Fruit fly (Drosophila melanogaster) whole organism, embryonic: ENCODE measurements around the gene CG5103.
A peak's percentile ranks its signal among the peaks of the same experiment; 100 is the strongest.

ENCODE experiments used
- Adf1 ChIP-seq: fragments of 200-800 bp; sonication (Bioruptor generic); IDR thresholded peaks from 2 replicates; pipeline ENCODE4 v1.3.6; 2022; ENCODE audit warnings: missing biosample characterization, missing genetic modification characterization
- CG10979 ChIP-seq: fragments of 200-800 bp; sonication (Bioruptor generic); optimal IDR thresholded peaks from 2 replicates; lab custom pipeline; 2018; ENCODE audit warnings: missing biosample characterization, mild to moderate bottlenecking, missing genetic modification characterization, moderate library complexity
- CG13775 ChIP-seq: fragments of 200-800 bp; sonication (Bioruptor generic); optimal IDR thresholded peaks from 3 replicates; lab custom pipeline; 2017; ENCODE audit warnings: missing biosample characterization, mild to moderate bottlenecking, missing genetic modification characterization
- CG17612 ChIP-seq: fragments of 200-800 bp; sonication (Bioruptor generic); IDR thresholded peaks from 2 replicates; pipeline ENCODE4 v1.3.6; 2022; ENCODE audit warnings: missing biosample characterization, missing genetic modification characterization
- CG18011 ChIP-seq: fragments of 200-800 bp; sonication (Bioruptor generic); optimal IDR thresholded peaks from 2 replicates; lab custom pipeline; 2017; ENCODE audit warnings: missing biosample characterization, missing genetic modification characterization, mild to moderate bottlenecking, moderate library complexity, missing genotype
- CG18476 ChIP-seq: fragments of 200-800 bp; sonication (Bioruptor generic); optimal IDR thresholded peaks from 2 replicates; lab custom pipeline; 2016; ENCODE audit warnings: missing biosample characterization, mild to moderate bottlenecking, missing genetic modification characterization
- CG2199 ChIP-seq: fragments of 200-800 bp; sonication (Bioruptor generic); IDR thresholded peaks from 3 replicates; pipeline ENCODE4 v1.3.6; 2022; ENCODE audit warnings: missing biosample characterization, missing genetic modification characterization
- CG2889 ChIP-seq: fragments of 200-800 bp; sonication (Bioruptor generic); IDR thresholded peaks from 3 replicates; pipeline ENCODE4 v1.3.6; 2022; ENCODE audit warnings: missing biosample characterization, missing genetic modification characterization
- CG30020 ChIP-seq: fragments of 200-800 bp; optimal IDR thresholded peaks from 2 replicates; lab custom pipeline; 2019; ENCODE audit warnings: missing biosample characterization, mild to moderate bottlenecking, missing genetic modification characterization, moderate library complexity
- CG31365 ChIP-seq: fragments of 200-800 bp; sonication (Bioruptor generic); optimal IDR thresholded peaks from 2 replicates; lab custom pipeline; 2018; ENCODE audit warnings: missing biosample characterization, mild to moderate bottlenecking, missing genetic modification characterization
- CG34224 ChIP-seq: fragments of 200-800 bp; sonication (Bioruptor generic); IDR thresholded peaks from 3 replicates; pipeline ENCODE4 v1.3.6; 2022; ENCODE audit warnings: missing biosample characterization, missing genetic modification characterization; ENCODE audit not compliant: partially characterized antibody
- CG34376 ChIP-seq: fragments of 200-800 bp; sonication (Bioruptor generic); optimal IDR thresholded peaks from 2 replicates; lab custom pipeline; 2018; ENCODE audit warnings: missing biosample characterization, mild to moderate bottlenecking, missing genetic modification characterization
- CG4360 ChIP-seq: fragments of 200-800 bp; sonication (Bioruptor generic); IDR thresholded peaks from 2 replicates; pipeline ENCODE4 v1.3.6; 2022; ENCODE audit warnings: missing biosample characterization, missing genetic modification characterization
- CG6175 ChIP-seq: fragments of 200-800 bp; sonication (Bioruptor generic); IDR thresholded peaks from 3 replicates; pipeline ENCODE4 v1.3.6; 2022; ENCODE audit warnings: missing biosample characterization, missing genetic modification characterization
- CG7271 ChIP-seq: fragments of 200-800 bp; sonication (Bioruptor generic); optimal IDR thresholded peaks from 2 replicates; lab custom pipeline; 2018; ENCODE audit warnings: missing biosample characterization, mild to moderate bottlenecking, missing genetic modification characterization, moderate library complexity
- CG8089 ChIP-seq: fragments of 200-800 bp; sonication (Bioruptor generic); optimal IDR thresholded peaks from 3 replicates; lab custom pipeline; 2016; ENCODE audit warnings: missing biosample characterization, missing genetic modification characterization
- CG8281 ChIP-seq: fragments of 200-800 bp; sonication (Bioruptor generic); optimal IDR thresholded peaks from 2 replicates; lab custom pipeline; 2018; ENCODE audit warnings: missing biosample characterization, mild to moderate bottlenecking, missing genetic modification characterization, moderate library complexity
- CG8290 ChIP-seq, 3 experiments: fragments of 200-800 bp; sonication (Bioruptor generic); optimal IDR thresholded peaks; 2 replicates each; lab custom pipeline; 2016 to 2019; ENCODE audit warnings: missing biosample characterization in 3 of 3, missing genetic modification characterization in 3 of 3, mild to moderate bottlenecking in 2 of 3, moderate library complexity in 1 of 3
- CG8478 ChIP-seq: fragments of >200 bp; optimal IDR thresholded peaks from 2 replicates; lab custom pipeline; 2018
- CG8765 ChIP-seq: fragments of 200-800 bp; sonication (Bioruptor generic); IDR thresholded peaks from 2 replicates; pipeline ENCODE4 v1.3.6; 2022; ENCODE audit warnings: missing biosample characterization, missing genetic modification characterization
- CG9727 ChIP-seq: fragments of 200-800 bp; sonication (Bioruptor generic); optimal IDR thresholded peaks from 3 replicates; lab custom pipeline; 2017; ENCODE audit warnings: missing biosample characterization, mild to moderate bottlenecking, missing genetic modification characterization
- CG9932 ChIP-seq: fragments of 200-800 bp; sonication (Bioruptor generic); IDR thresholded peaks from 2 replicates; pipeline ENCODE4 v1.3.6; 2022; ENCODE audit warnings: missing biosample characterization, missing genetic modification characterization
- Dp ChIP-seq: fragments of 200-800 bp; sonication (Bioruptor generic); optimal IDR thresholded peaks from 2 replicates; lab custom pipeline; 2018; ENCODE audit warnings: missing biosample characterization, mild to moderate bottlenecking, missing genetic modification characterization, moderate library complexity
- Drgx ChIP-seq: fragments of 200-800 bp; sonication (Bioruptor generic); IDR thresholded peaks from 2 replicates; pipeline ENCODE4 v1.3.6; 2022; ENCODE audit warnings: missing biosample characterization, missing genetic modification characterization
- Ets97D ChIP-seq: fragments of 200-800 bp; sonication (Bioruptor generic); optimal IDR thresholded peaks from 3 replicates; lab custom pipeline; 2016; ENCODE audit warnings: missing biosample characterization, missing genetic modification characterization
- H15 ChIP-seq: fragments of 200-800 bp; sonication (Bioruptor generic); IDR thresholded peaks from 3 replicates; pipeline ENCODE4 v1.3.6; 2022; ENCODE audit warnings: missing biosample characterization, missing genetic modification characterization
- Mad ChIP-seq: fragments of 200-800 bp; sonication (Bioruptor generic); optimal IDR thresholded peaks from 2 replicates; lab custom pipeline; 2016; ENCODE audit warnings: missing biosample characterization, missing genetic modification characterization
- Myb ChIP-seq: fragments of 200-800 bp; sonication (Bioruptor generic); optimal IDR thresholded peaks from 2 replicates; lab custom pipeline; 2016; ENCODE audit warnings: missing biosample characterization, missing genetic modification characterization
- Spps ChIP-seq: fragments of 200-800 bp; sonication (Bioruptor generic); optimal IDR thresholded peaks from 2 replicates; lab custom pipeline; 2018; ENCODE audit warnings: missing biosample characterization, mild to moderate bottlenecking, missing genetic modification characterization
- al ChIP-seq: fragments of 200-800 bp; sonication (Bioruptor generic); IDR thresholded peaks from 2 replicates; pipeline ENCODE4 v1.3.6; 2022; ENCODE audit warnings: missing biosample characterization, missing genetic modification characterization
- amos ChIP-seq: fragments of 200-800 bp; sonication (Bioruptor generic); IDR thresholded peaks from 2 replicates; pipeline ENCODE4 v1.3.6; 2022; ENCODE audit warnings: missing biosample characterization, missing genetic modification characterization; ENCODE audit not compliant: partially characterized antibody
- ara ChIP-seq: fragments of 200-800 bp; sonication (Bioruptor generic); IDR thresholded peaks from 2 replicates; pipeline ENCODE4 v1.3.6; 2022; ENCODE audit warnings: missing biosample characterization, missing genetic modification characterization
- bcd ChIP-seq: fragments of 200-800 bp; sonication (Bioruptor generic); optimal IDR thresholded peaks from 2 replicates; lab custom pipeline; 2017; ENCODE audit warnings: missing biosample characterization, mild to moderate bottlenecking, missing genetic modification characterization
- bigmax ChIP-seq: fragments of 200-800 bp; sonication (Bioruptor generic); optimal IDR thresholded peaks from 2 replicates; lab custom pipeline; 2018; ENCODE audit warnings: missing biosample characterization, mild to moderate bottlenecking, missing genetic modification characterization
- cg ChIP-seq: fragments of 200-800 bp; sonication (Bioruptor generic); optimal IDR thresholded peaks from 3 replicates; lab custom pipeline; 2019; ENCODE audit warnings: missing biosample characterization, mild to moderate bottlenecking, missing genetic modification characterization, moderate library complexity
- corto ChIP-seq: fragments of 200-800 bp; sonication (Bioruptor generic); optimal IDR thresholded peaks from 2 replicates; lab custom pipeline; 2016; ENCODE audit warnings: missing biosample characterization, mild to moderate bottlenecking, missing genetic modification characterization, moderate library complexity
- crp ChIP-seq, 2 experiments: fragments of 200-800 bp; sonication (Bioruptor generic); optimal IDR thresholded peaks; 2 replicates in 1 of 2; 3 replicates in 1 of 2; lab custom pipeline; 2017; ENCODE audit warnings: missing biosample characterization in 2 of 2, missing genetic modification characterization in 2 of 2, mild to moderate bottlenecking in 1 of 2, moderate library complexity in 1 of 2
- dm ChIP-seq: fragments of 200-800 bp; sonication (Bioruptor generic); optimal IDR thresholded peaks from 3 replicates; lab custom pipeline; 2016; ENCODE audit warnings: missing biosample characterization, missing genetic modification characterization
- gcm ChIP-seq: fragments of 200-800 bp; sonication (Bioruptor generic); optimal IDR thresholded peaks from 2 replicates; lab custom pipeline; 2019; ENCODE audit warnings: missing biosample characterization, mild to moderate bottlenecking, missing genetic modification characterization, moderate library complexity
- insv ChIP-seq, 2 experiments: fragments of 200-800 bp; sonication (Bioruptor generic); optimal IDR thresholded peaks; 3 replicates each; lab custom pipeline; 2016 to 2018; ENCODE audit warnings: missing biosample characterization in 2 of 2, missing genetic modification characterization in 2 of 2
- jumu ChIP-seq: fragments of 200-800 bp; sonication (Bioruptor generic); optimal IDR thresholded peaks from 3 replicates; lab custom pipeline; 2016; ENCODE audit warnings: missing biosample characterization, missing genetic modification characterization
- mirr ChIP-seq: fragments of 200-800 bp; sonication (Bioruptor generic); optimal IDR thresholded peaks from 3 replicates; lab custom pipeline; 2018; ENCODE audit warnings: missing biosample characterization, mild to moderate bottlenecking, missing genetic modification characterization
- nerfin-1 ChIP-seq: fragments of 200-800 bp; sonication (Bioruptor generic); optimal IDR thresholded peaks from 3 replicates; lab custom pipeline; 2019; ENCODE audit warnings: missing biosample characterization, mild to moderate bottlenecking, missing genetic modification characterization, moderate library complexity
- onecut ChIP-seq: fragments of 200-800 bp; sonication (Bioruptor generic); IDR thresholded peaks from 2 replicates; pipeline ENCODE4 v1.3.6; 2022; ENCODE audit warnings: missing biosample characterization, missing genetic modification characterization
- p53 ChIP-seq: fragments of 200-800 bp; sonication (Bioruptor generic); optimal IDR thresholded peaks from 2 replicates; lab custom pipeline; 2016; ENCODE audit warnings: missing biosample characterization, missing genetic modification characterization
- psq ChIP-seq: fragments of 200-800 bp; sonication (Bioruptor generic); optimal IDR thresholded peaks from 2 replicates; lab custom pipeline; 2017; ENCODE audit warnings: missing biosample characterization, missing genetic modification characterization
- rib ChIP-seq: fragments of 200-800 bp; sonication (Bioruptor generic); IDR thresholded peaks from 2 replicates; pipeline ENCODE4 v1.3.6; 2022; ENCODE audit warnings: missing biosample characterization, missing genetic modification characterization
- sr ChIP-seq: fragments of 200-800 bp; sonication (Bioruptor generic); IDR thresholded peaks from 3 replicates; pipeline ENCODE4 v1.3.6; 2022; ENCODE audit warnings: missing biosample characterization, missing genetic modification characterization
- tll ChIP-seq, 2 experiments: fragments of 200-800 bp in 1 of 2; fragments of >200 bp in 1 of 2; sonication (Bioruptor generic) in 1 of 2; optimal IDR thresholded peaks; 2 replicates each; lab custom pipeline; 2017 to 2019; ENCODE audit warnings: missing biosample characterization in 2 of 2, missing genetic modification characterization in 2 of 2, mild to moderate bottlenecking in 1 of 2, moderate library complexity in 1 of 2
- toy ChIP-seq: fragments of 200-800 bp; sonication (Bioruptor generic); IDR thresholded peaks from 2 replicates; pipeline ENCODE4 v1.3.6; 2022; ENCODE audit warnings: missing biosample characterization, missing genetic modification characterization
- yki ChIP-seq: fragments of >200 bp; optimal IDR thresholded peaks from 3 replicates; lab custom pipeline; 2018

The CG5103 gene

DNA sequence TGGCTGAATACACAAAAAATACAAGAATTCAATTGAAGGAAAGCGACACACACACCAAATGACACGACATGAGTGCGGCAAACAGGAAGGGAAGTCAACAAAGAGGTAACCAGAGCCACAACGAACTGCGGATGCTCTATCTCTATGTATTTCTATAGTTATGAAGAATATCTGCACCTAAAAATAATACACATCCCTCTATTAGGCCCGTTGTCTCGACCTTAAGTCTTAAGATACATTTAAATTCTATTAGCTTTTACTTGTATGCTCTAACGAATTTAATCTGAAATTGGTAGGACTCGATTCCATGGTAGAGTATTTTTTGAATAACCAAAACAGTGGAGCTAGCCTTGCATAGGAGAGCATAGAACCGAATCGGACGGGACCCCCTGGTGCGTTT, 12.8 kb downstream of the CG5103 start (continued):
- peak in 1 of 2 experiments; percentile 37 for TF ChIP-seq tll (GFP tag; optimal IDR thresholded peaks at IDR 0.05; lab: Kevin White, UChicago)
- TF ChIP-seq H15 (GFP tag; lab: Robert Waterston, UW), result peak; percentile 87
- peak; percentile 9 for TF ChIP-seq CG7271 (tag; lab: Kevin White, UChicago)
- no peak for TF ChIP-seq bigmax (GFP tag; lab: Kevin White, UChicago)
- TF ChIP-seq CG4360 (GFP tag; lab: Robert Waterston, UW), result peak; percentile 82
- peak; percentile 61 for TF ChIP-seq Ets97D
- TF ChIP-seq CG9727 (GFP tag; lab: Kevin White, UChicago), result peak; percentile 97
- peak; percentile 63; the same call in 1 of the 2 replicates for TF ChIP-seq toy (GFP tag; lab: Robert Waterston, UW)
- peak in 1 of 2 experiments; percentile 11 for TF ChIP-seq insv (GFP tag; optimal IDR thresholded peaks at IDR 0.05; lab: Kevin White, UChicago)
- TF ChIP-seq CG31365 (tag; lab: Kevin White, UChicago), result no peak
- peak; percentile 95 for TF ChIP-seq Spps (tag; lab: Kevin White, UChicago)
- no peak for TF ChIP-seq mirr
- no peak for TF ChIP-seq CG6175
- no peak for TF ChIP-seq CG34376 (GFP tag; lab: Kevin White, UChicago)
- TF ChIP-seq sr (GFP tag; lab: Robert Waterston, UW), result no peak
- peak; percentile 78 for TF ChIP-seq dm (GFP tag; lab: Kevin White, UChicago)
- TF ChIP-seq CG18011 (GFP tag; lab: Kevin White, UChicago), result peak; percentile 14
- TF ChIP-seq CG2889 (GFP tag; lab: Robert Waterston, UW), result peak; percentile 76
- peak; percentile 36; the same call in 1 of the 2 replicates for TF ChIP-seq rib (GFP tag; lab: Robert Waterston, UW)
- peak; percentile 90 for TF ChIP-seq CG8089 (GFP tag; lab: Kevin White, UChicago)
- peak; percentile 87 for TF ChIP-seq Mad (GFP tag; lab: Kevin White, UChicago)
- peak; percentile 53 for TF ChIP-seq CG8281 (tag; lab: Kevin White, UChicago)
- peak in 1 of 2 experiments; percentile 37 for TF ChIP-seq crp (GFP tag; optimal IDR thresholded peaks at IDR 0.05; lab: Kevin White, UChicago)
- peak; percentile 90 for TF ChIP-seq jumu (GFP tag; lab: Kevin White, UChicago)
- peak; percentile 79 for TF ChIP-seq CG18476 (GFP tag; lab: Kevin White, UChicago)
- TF ChIP-seq onecut (GFP tag; lab: Robert Waterston, UW), result peak; percentile 88
- TF ChIP-seq Adf1 (GFP tag; lab: Robert Waterston, UW), result no peak
- no peak for TF ChIP-seq yki (lab: Kevin White, UChicago)
- peak; percentile 90 for TF ChIP-seq CG8290 (GFP tag; optimal IDR thresholded peaks at IDR 0.05; lab: Kevin White, UChicago)
- TF ChIP-seq CG8290 (tag; optimal IDR thresholded peaks at IDR 0.05; lab: Kevin White, UChicago), result peak; percentile 69 to 88
- peak; percentile 78 for TF ChIP-seq CG30020
- no peak for TF ChIP-seq CG9932 (GFP tag; lab: Robert Waterston, UW)
- TF ChIP-seq CG13775 (GFP tag; lab: Kevin White, UChicago), result peak; percentile 91
- TF ChIP-seq CG8765 (GFP tag; lab: Robert Waterston, UW), result peak; percentile 91
- no peak for TF ChIP-seq CG34224 (GFP tag; lab: Robert Waterston, UW)
- peak; percentile 96 for TF ChIP-seq CG10979 (tag; lab: Kevin White, UChicago)
- peak; percentile 95 for TF ChIP-seq gcm
- TF ChIP-seq psq, result peak; percentile 70
- peak; percentile 61 for TF ChIP-seq Myb (GFP tag; lab: Kevin White, UChicago)
- TF ChIP-seq CG8478 (lab: Kevin White, UChicago), result no peak
- TF ChIP-seq bcd (GFP tag; lab: Kevin White, UChicago), result peak; percentile 80
- TF ChIP-seq ara (GFP tag; lab: Robert Waterston, UW), result peak; percentile 97
- no peak for TF ChIP-seq Dp (GFP tag; lab: Kevin White, UChicago)
- TF ChIP-seq CG2199 (GFP tag; lab: Robert Waterston, UW), result peak; percentile 96
- TF ChIP-seq amos, result no peak
- no peak for TF ChIP-seq corto (GFP tag; lab: Kevin White, UChicago)
- 0 out of 2 replicates have a peak, but pooled peaks have one; percentile 29 for TF ChIP-seq al (GFP tag; lab: Robert Waterston, UW)
- TF ChIP-seq Drgx (GFP tag; lab: Robert Waterston, UW), result no peak
- peak; percentile 75 for TF ChIP-seq p53 (GFP tag; lab: Kevin White, UChicago)
- peak; percentile 81 for TF ChIP-seq nerfin-1 (tag; lab: Kevin White, UChicago)
- TF ChIP-seq cg (GFP tag; lab: Kevin White, UChicago), result peak; percentile 40
- TF ChIP-seq CG17612 (GFP tag; lab: Robert Waterston, UW), result 0 out of 2 replicates have a peak, but pooled peaks have one; percentile 41
